Fruit fly (Drosophila melanogaster): Measurements from ENCODE around the gene Prosalpha6T.

Prosalpha6T gene

dm6 chr2L:13260740-13261139, 28.9 kb downstream of the Prosalpha6T start, which contains the start of gene CG44085:
TSS of gene CG44085 (plus strand) at chr2L:13261008.
- TF ChIP-seq tj (GFP tag; optimal IDR thresholded peaks at IDR 0.05) = no peak
- no peak for TF ChIP-seq CG11617 (GFP tag; optimal IDR thresholded peaks at IDR 0.05)
- TF ChIP-seq CG7045 (GFP tag; optimal IDR thresholded peaks at IDR 0.05) = no peak
- no peak for TF ChIP-seq toe (GFP tag; optimal IDR thresholded peaks at IDR 0.05)
- no peak for TF ChIP-seq bab1 (GFP tag; optimal IDR thresholded peaks at IDR 0.05)
- TF ChIP-seq pad (GFP tag; optimal IDR thresholded peaks at IDR 0.05) = no peak
- TF ChIP-seq Crg-1 (GFP tag; optimal IDR thresholded peaks at IDR 0.05) = no peak
- TF ChIP-seq CG1620 (GFP tag; optimal IDR thresholded peaks at IDR 0.05) = no peak
- TF ChIP-seq CG33017 (tag; optimal IDR thresholded peaks at IDR 0.05) = no peak
- TF ChIP-seq CG12768 (GFP tag; optimal IDR thresholded peaks at IDR 0.05) = no peak
- no peak for TF ChIP-seq Hr96 (GFP tag; optimal IDR thresholded peaks at IDR 0.05)

DNA sequence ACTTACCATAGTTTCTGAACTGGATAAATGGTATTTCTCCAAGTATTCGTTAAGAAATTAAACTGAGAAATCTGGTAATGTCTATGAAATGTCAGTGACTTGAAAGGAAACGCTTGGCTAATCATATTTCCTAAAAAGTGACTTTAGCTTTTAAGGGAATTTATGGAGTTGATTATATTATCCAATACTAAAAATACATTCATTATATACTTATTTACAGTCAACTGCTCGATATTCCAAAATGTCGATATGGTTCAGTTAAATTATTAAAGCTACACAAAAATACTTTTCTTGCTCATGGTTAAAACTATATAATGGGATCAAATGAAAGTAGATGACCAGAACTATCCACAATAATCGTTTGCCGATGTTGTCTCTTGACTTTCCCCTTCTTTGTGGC, 33.9 kb downstream of the Prosalpha6T start, which contains the start of gene CG31848:
Gene CG31848, minus strand, starts transcription at position 101 of the 400 bp plus-strand sequence.
- TF ChIP-seq Hr96 (GFP tag; optimal IDR thresholded peaks at IDR 0.05) = no peak
- TF ChIP-seq CG1620 (GFP tag; optimal IDR thresholded peaks at IDR 0.05) = no peak
- TF ChIP-seq Clk (GFP tag; optimal IDR thresholded peaks at IDR 0.05) = no peak
- TF ChIP-seq CG33017 (tag; optimal IDR thresholded peaks at IDR 0.05) = no peak
- TF ChIP-seq Crg-1 (GFP tag; optimal IDR thresholded peaks at IDR 0.05) = no peak
- no peak for TF ChIP-seq CG7101 (tag; optimal IDR thresholded peaks at IDR 0.05)
- TF ChIP-seq toe (GFP tag; optimal IDR thresholded peaks at IDR 0.05) = no peak
- TF ChIP-seq cnc (optimal IDR thresholded peaks at IDR 0.05) = no peak
- TF ChIP-seq kay (GFP tag; ENCODE audit: borderline replicate concordance) = no peak
- TF ChIP-seq bab1 (GFP tag; optimal IDR thresholded peaks at IDR 0.05) = no peak
- no peak for TF ChIP-seq Mnt (GFP tag; optimal IDR thresholded peaks at IDR 0.05)

DNA sequence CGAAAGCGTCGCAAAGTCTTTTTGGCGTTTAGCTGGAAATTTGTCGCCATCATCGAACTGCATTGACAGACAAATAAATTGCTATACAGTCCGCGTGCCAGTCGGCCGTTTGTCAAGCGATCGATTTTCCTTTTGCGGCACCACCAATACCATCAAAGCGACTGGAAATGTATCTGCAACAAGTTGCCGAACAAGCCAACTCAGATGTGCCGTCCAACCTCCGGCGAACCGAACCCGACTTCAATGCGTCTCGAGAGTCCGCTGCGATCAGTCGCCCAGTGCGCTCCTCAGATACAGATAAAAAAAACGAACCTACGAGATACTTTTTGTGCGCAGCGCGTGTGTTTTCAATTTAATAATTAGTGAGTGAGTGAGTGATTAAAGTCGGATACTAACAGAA, 34.8 kb downstream of the Prosalpha6T start:
- TF ChIP-seq Hr96 (GFP tag; optimal IDR thresholded peaks at IDR 0.05) (no peak), CG11617 (GFP tag; optimal IDR thresholded peaks at IDR 0.05) (no peak)

dm6 chr2L:13268040-13268652, 36.3 kb downstream of the Prosalpha6T start:
- TF ChIP-seq Crg-1 (GFP tag; optimal IDR thresholded peaks at IDR 0.05) = no peak
- TF ChIP-seq pad (GFP tag; optimal IDR thresholded peaks at IDR 0.05) = no peak
- no peak for TF ChIP-seq Mnt (GFP tag; optimal IDR thresholded peaks at IDR 0.05)
- no peak for TF ChIP-seq Clk (GFP tag; optimal IDR thresholded peaks at IDR 0.05)
- TF ChIP-seq Hr96 (GFP tag; optimal IDR thresholded peaks at IDR 0.05) = no peak
- TF ChIP-seq CG11617 (GFP tag; optimal IDR thresholded peaks at IDR 0.05) = no peak

- no peak for TF ChIP-seq Clk (GFP tag; optimal IDR thresholded peaks at IDR 0.05)
- TF ChIP-seq CG11617 (GFP tag; optimal IDR thresholded peaks at IDR 0.05) = no peak
- no peak for TF ChIP-seq kay (GFP tag; ENCODE audit: borderline replicate concordance)
- TF ChIP-seq CG14711 (tag; optimal IDR thresholded peaks at IDR 0.05) = no peak
- no peak for TF ChIP-seq CG5204 (GFP tag; optimal IDR thresholded peaks at IDR 0.05)
- TF ChIP-seq Hr96 (GFP tag; optimal IDR thresholded peaks at IDR 0.05) = no peak
- TF ChIP-seq CG33017 (tag; optimal IDR thresholded peaks at IDR 0.05) = no peak
- no peak for TF ChIP-seq pad (GFP tag; optimal IDR thresholded peaks at IDR 0.05)
- no peak for TF ChIP-seq cic (GFP tag; optimal IDR thresholded peaks at IDR 0.05)
- no peak for TF ChIP-seq cnc (optimal IDR thresholded peaks at IDR 0.05)
These were observed 40.7 kb downstream of the Prosalpha6T start for dm6 chr2L:13272541-13272940.

Data from whole organism, adult.